Worm (Caenorhabditis elegans) whole organism, L1 larva: Measurements from ENCODE around the gene ippk-1.

ENCODE experiments used
- aly-2 ChIP-seq: fragments of 150-350 bp; optimal IDR thresholded peaks from 2 replicates; lab custom pipeline; 2014; ENCODE audit warnings: missing biosample characterization, missing genetic modification characterization
- lin-15B ChIP-seq: fragments of 150-350 bp; sonication (generic microtip); optimal IDR thresholded peaks from 3 replicates; lab custom pipeline; 2014; ENCODE audit warnings: missing biosample characterization, missing genetic modification characterization
- lir-3 ChIP-seq: sonication (generic microtip); optimal IDR thresholded peaks from 2 replicates; lab custom pipeline; 2016; ENCODE audit warnings: mild to moderate bottlenecking, missing genetic modification characterization, moderate library complexity, missing compliant biosample characterization; ENCODE audit not compliant: poor library complexity
- ztf-11 ChIP-seq, 2 experiments: sonication (generic microtip); optimal IDR thresholded peaks; 2 replicates each; lab custom pipeline; 2016 to 2017; ENCODE audit warnings: missing genetic modification characterization in 2 of 2, missing biosample characterization in 1 of 2, missing compliant biosample characterization in 1 of 2

DNA sequence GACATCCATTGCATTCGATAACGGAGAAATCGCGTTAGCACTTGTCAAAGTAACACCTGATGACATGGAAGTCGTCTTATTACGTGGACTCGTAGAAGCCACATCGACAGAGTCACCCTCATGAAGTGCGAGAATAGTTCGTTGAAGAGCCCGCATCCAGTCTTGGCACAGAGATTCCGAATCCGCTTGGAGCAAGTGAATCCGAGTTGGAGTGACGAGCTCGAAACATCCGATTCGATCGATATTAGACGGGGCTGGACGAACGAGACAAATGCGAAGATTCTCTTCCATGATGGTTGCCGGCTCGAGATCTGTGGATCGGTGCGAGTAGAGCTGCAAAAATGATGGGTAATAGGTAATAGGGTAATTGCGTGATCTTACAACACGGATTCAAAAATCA is 34.6 kb downstream of the ippk-1 start:
- no peak for TF ChIP-seq lin-15B (tag; lab: Kevin White, UChicago)
- no peak for TF ChIP-seq aly-2 (tag; lab: Kevin White, UChicago)
- TF ChIP-seq ztf-11 (tag; optimal IDR thresholded peaks at IDR 0.05; lab: Kevin White, UChicago): no peak
- TF ChIP-seq lir-3 (tag; lab: Kevin White, UChicago): no peak
